Worm (Caenorhabditis elegans) whole organism, mixed stage, embryonic: ENCODE data around the gene R11G1.2.
A peak's percentile ranks its signal among the peaks of the same experiment; 100 is the strongest.

Source experiments
- M03D4.4 ChIP-seq: sonication (generic microtip); optimal IDR thresholded peaks from 2 replicates; lab custom pipeline; 2017; ENCODE audit warnings: mild to moderate bottlenecking, missing genetic modification characterization, missing compliant biosample characterization
- bed-3 ChIP-seq: fragments of 200-800 bp; sonication (Bioruptor generic); optimal IDR thresholded peaks from 3 replicates; lab custom pipeline; 2018; ENCODE audit warnings: mild to moderate bottlenecking, missing genetic modification characterization, moderate library complexity, missing compliant biosample characterization
- blmp-1 ChIP-seq: fragments of 150-350 bp; optimal IDR thresholded peaks from 2 replicates; lab custom pipeline; 2014; ENCODE audit warnings: missing biosample characterization, missing genetic modification characterization
- ceh-39 ChIP-seq: fragments of 150-350 bp; optimal IDR thresholded peaks from 2 replicates; lab custom pipeline; 2014; ENCODE audit warnings: missing biosample characterization, missing genetic modification characterization
- ceh-43 ChIP-seq: fragments of 200-800 bp; sonication (Bioruptor generic); optimal IDR thresholded peaks from 2 replicates; lab custom pipeline; 2018; ENCODE audit warnings: mild to moderate bottlenecking, missing genetic modification characterization, moderate library complexity, missing compliant biosample characterization
- ceh-83 ChIP-seq: fragments of 200-800 bp; sonication (Bioruptor generic); optimal IDR thresholded peaks from 2 replicates; lab custom pipeline; 2018; ENCODE audit warnings: mild to moderate bottlenecking, missing genetic modification characterization, missing compliant biosample characterization
- ces-1 ChIP-seq: fragments of 150-350 bp; optimal IDR thresholded peaks from 2 replicates; lab custom pipeline; 2014; ENCODE audit warnings: missing biosample characterization, missing genetic modification reagents, missing genetic modification characterization
- cnd-1 ChIP-seq: fragments of 200-800 bp; sonication (Bioruptor generic); optimal IDR thresholded peaks from 2 replicates; lab custom pipeline; 2018; ENCODE audit warnings: mild to moderate bottlenecking, missing genetic modification characterization, missing compliant biosample characterization
- drap-1 ChIP-seq: fragments of 200-800 bp; sonication (Bioruptor generic); optimal IDR thresholded peaks from 3 replicates; lab custom pipeline; 2018; ENCODE audit warnings: mild to moderate bottlenecking, missing genetic modification characterization, missing compliant biosample characterization
- elt-1 ChIP-seq: sonication (generic microtip); optimal IDR thresholded peaks from 2 replicates; lab custom pipeline; 2017; ENCODE audit warnings: missing genetic modification characterization, mild to moderate bottlenecking, missing compliant biosample characterization, antibody characterized with exemption, moderate library complexity, borderline replicate concordance; ENCODE audit not compliant: insufficient read depth
- elt-3 ChIP-seq: fragments of 150-350 bp; optimal IDR thresholded peaks from 2 replicates; lab custom pipeline; 2014; ENCODE audit warnings: missing biosample characterization, missing genetic modification characterization
- hlh-1 ChIP-seq: fragments of 150-350 bp; optimal IDR thresholded peaks from 2 replicates; lab custom pipeline; 2014; ENCODE audit warnings: missing biosample characterization, missing genetic modification reagents, missing genetic modification characterization
- lin-13 ChIP-seq: fragments of 150-350 bp; optimal IDR thresholded peaks from 2 replicates; lab custom pipeline; 2014; ENCODE audit warnings: missing biosample characterization, missing genetic modification characterization
- lin-32 ChIP-seq: fragments of 200-800 bp; sonication (Bioruptor generic); optimal IDR thresholded peaks from 2 replicates; lab custom pipeline; 2018; ENCODE audit warnings: mild to moderate bottlenecking, missing genetic modification characterization, missing compliant biosample characterization
- mab-5 ChIP-seq: fragments of 150-350 bp; optimal IDR thresholded peaks from 2 replicates; lab custom pipeline; 2014; ENCODE audit warnings: missing biosample characterization, missing genetic modification characterization
- mep-1 ChIP-seq: fragments of 150-350 bp; optimal IDR thresholded peaks from 2 replicates; lab custom pipeline; 2017; ENCODE audit warnings: missing biosample characterization, missing genetic modification reagents, missing genetic modification characterization, inconsistent platforms
- mls-2 ChIP-seq: sonication (generic microtip); optimal IDR thresholded peaks from 2 replicates; lab custom pipeline; 2016; ENCODE audit warnings: mild to moderate bottlenecking, missing genetic modification characterization, moderate library complexity, missing compliant biosample characterization
- nhr-12 ChIP-seq: fragments of 150-350 bp; optimal IDR thresholded peaks from 2 replicates; lab custom pipeline; 2014; ENCODE audit warnings: missing biosample characterization, missing genetic modification characterization
- nhr-2 ChIP-seq: fragments of 150-350 bp; optimal IDR thresholded peaks from 2 replicates; lab custom pipeline; 2014; ENCODE audit warnings: missing biosample characterization, missing genetic modification characterization
- nhr-237 ChIP-seq: fragments of 150-350 bp; optimal IDR thresholded peaks from 2 replicates; lab custom pipeline; 2014; ENCODE audit warnings: missing biosample characterization, missing genetic modification characterization
- nhr-28 ChIP-seq: fragments of 150-350 bp; optimal IDR thresholded peaks from 2 replicates; lab custom pipeline; 2014; ENCODE audit warnings: missing biosample characterization, missing genetic modification characterization
- pha-4 ChIP-seq: fragments of 150-350 bp; optimal IDR thresholded peaks from 2 replicates; lab custom pipeline; 2018; ENCODE audit warnings: missing biosample characterization, missing genetic modification reagents, missing genetic modification characterization
- snpc-4 ChIP-seq: fragments of 150-350 bp; optimal IDR thresholded peaks from 2 replicates; lab custom pipeline; 2014; ENCODE audit warnings: missing biosample characterization, missing genetic modification characterization
- sptf-1 ChIP-seq: sonication (generic microtip); optimal IDR thresholded peaks from 2 replicates; lab custom pipeline; 2017; ENCODE audit warnings: mild to moderate bottlenecking, missing genetic modification characterization, moderate library complexity, missing compliant biosample characterization
- tbx-8 ChIP-seq: fragments of 200-800 bp; sonication (Bioruptor generic); optimal IDR thresholded peaks from 2 replicates; lab custom pipeline; 2018; ENCODE audit warnings: mild to moderate bottlenecking, missing genetic modification characterization, moderate library complexity, missing compliant biosample characterization
- unc-120 ChIP-seq: sonication (generic microtip); optimal IDR thresholded peaks from 2 replicates; lab custom pipeline; 2017; ENCODE audit warnings: missing genetic modification characterization, missing compliant biosample characterization; ENCODE audit not compliant: poor library complexity, severe bottlenecking
- unc-39 ChIP-seq: fragments of 150-350 bp; optimal IDR thresholded peaks from 2 replicates; lab custom pipeline; 2014; ENCODE audit warnings: missing biosample characterization, missing genetic modification characterization
- unc-62 ChIP-seq: fragments of 150-350 bp; optimal IDR thresholded peaks from 2 replicates; lab custom pipeline; 2014; ENCODE audit warnings: missing biosample characterization, missing genetic modification reagents, missing genetic modification characterization
- zip-8 ChIP-seq: fragments of 150-350 bp; optimal IDR thresholded peaks from 2 replicates; lab custom pipeline; 2014; ENCODE audit warnings: missing biosample characterization, missing genetic modification characterization
- ztf-11 ChIP-seq: fragments of 150-350 bp; optimal IDR thresholded peaks from 2 replicates; lab custom pipeline; 2014; ENCODE audit warnings: missing biosample characterization, missing genetic modification characterization

R11G1.2 gene

ce11 chrX:3680544-3681214, 30.3 kb downstream of the R11G1.2 start, which contains the start of gene tsp-17:
Gene tsp-17 (plus strand): TSS chrX:3681164.
- TF ChIP-seq bed-3 (no peak), hlh-1 (peak; percentile 84)

- TF ChIP-seq unc-120 (tag; lab: Kevin White, UChicago) (peak; percentile 18), lin-13 (tag; lab: Kevin White, UChicago) (no peak), cnd-1 (no peak), pha-4 (tag; lab: Kevin White, UChicago) (no peak), blmp-1 (tag; lab: Kevin White, UChicago) (no peak), mep-1 (no peak), ztf-11 (tag; lab: Kevin White, UChicago) (no peak), unc-62 (GFP tag; lab: Kevin White, UChicago) (peak; percentile 71), hlh-1 (peak; percentile 61), sptf-1 (tag; lab: Kevin White, UChicago) (no peak)
Observed at ce11 chrX:3683060-3683459, 32.6 kb downstream of the R11G1.2 start.

- TF ChIP-seq sptf-1 (tag; lab: Kevin White, UChicago) (no peak), nhr-237 (tag; lab: Kevin White, UChicago) (no peak), zip-8 (no peak), elt-3 (tag; lab: Kevin White, UChicago) (no peak), mep-1 (no peak), lin-13 (tag; lab: Kevin White, UChicago) (no peak), mls-2 (tag; lab: Kevin White, UChicago) (no peak), unc-39 (no peak), bed-3 (no peak), unc-120 (tag; lab: Kevin White, UChicago) (no peak), blmp-1 (tag; lab: Kevin White, UChicago) (no peak), nhr-12 (tag; lab: Kevin White, UChicago) (no peak), M03D4.4 (no peak), ces-1 (GFP tag; lab: Kevin White, UChicago) (no peak), ceh-39 (tag; lab: Kevin White, UChicago) (no peak), snpc-4 (tag; lab: Kevin White, UChicago) (no peak), ceh-43 (no peak), drap-1 (GFP tag; lab: Kevin White, UChicago) (no peak), cnd-1 (no peak)
Observed at ce11 chrX:3686420-3686819, 36.0 kb downstream of the R11G1.2 start.

- TF ChIP-seq lin-32 (GFP tag; lab: Kevin White, UChicago) (no peak), sptf-1 (tag; lab: Kevin White, UChicago) (no peak), unc-62 (GFP tag; lab: Kevin White, UChicago) (peak; percentile 96), M03D4.4 (no peak), nhr-28 (tag; lab: Kevin White, UChicago) (no peak), hlh-1 (peak; percentile 100), mab-5 (tag; lab: Kevin White, UChicago) (peak; percentile 50), cnd-1 (no peak), unc-120 (tag; lab: Kevin White, UChicago) (peak; percentile 92), unc-39 (no peak), snpc-4 (tag; lab: Kevin White, UChicago) (no peak), ztf-11 (tag; lab: Kevin White, UChicago) (no peak), nhr-2 (tag; lab: Kevin White, UChicago) (no peak), tbx-8 (GFP tag; lab: Kevin White, UChicago) (no peak), elt-1 (tag; lab: Kevin White, UChicago) (no peak), ceh-83 (GFP tag; lab: Kevin White, UChicago) (no peak)
Observed at ce11 chrX:3689155-3689719, 38.8 kb downstream of the R11G1.2 start, which contains the start of gene tag-278. Gene tag-278 (minus strand): TSS chrX:3689205.

- no peak for TF ChIP-seq ces-1 (GFP tag; lab: Kevin White, UChicago)
- no peak for TF ChIP-seq zip-8
Observed at ce11 chrX:3689802-3690201, 39.4 kb downstream of the R11G1.2 start.
